Comparison of ENCODE assay signal across 4 worm cellular contexts in genomic region chrV:18821569-18821968, ce11.
TF ChIP-seq lines count a peak whose summit lies in the region.

No protein-coding gene starts in this region.

TF ChIP-seq in whole organism, L1 larva, 84 proteins besides CTCF, POLR2A, EP300 and RAD21:
- no peak for TF ChIP-seq rnt-1 (tag; optimal IDR thresholded peaks at IDR 0.05; lab: Kevin White, UChicago)
- TF ChIP-seq nhr-85 (tag; lab: Kevin White, UChicago), result peak; percentile 32
- TF ChIP-seq mab-9 (GFP tag; IDR thresholded peaks at IDR 0.05; lab: Robert Waterston, UW), result no peak
- TF ChIP-seq C34B4.2 (tag; optimal IDR thresholded peaks at IDR 0.05; lab: Kevin White, UChicago), result no peak
- TF ChIP-seq efl-1 (optimal IDR thresholded peaks at IDR 0.05; lab: Kevin White, UChicago), result no peak
- TF ChIP-seq efl-1 (GFP tag; optimal IDR thresholded peaks at IDR 0.05 in 1 of 2; lab: Kevin White, UChicago), result no peak
- TF ChIP-seq lin-14 (GFP tag; optimal IDR thresholded peaks at IDR 0.05; lab: Kevin White, UChicago), result peak; percentile 45
- no peak for TF ChIP-seq ces-1 (GFP tag; optimal IDR thresholded peaks at IDR 0.05; lab: Kevin White, UChicago)
- TF ChIP-seq xbp-1 (tag; optimal IDR thresholded peaks at IDR 0.05; lab: Kevin White, UChicago), result no peak
- no peak for TF ChIP-seq fkh-4 (tag; optimal IDR thresholded peaks at IDR 0.05; lab: Kevin White, UChicago; ENCODE audit: borderline replicate concordance)
- no peak for TF ChIP-seq ceh-88 (GFP tag; IDR thresholded peaks at IDR 0.05; lab: Robert Waterston, UW)
- no peak for TF ChIP-seq hlh-17 (GFP tag; optimal IDR thresholded peaks at IDR 0.05; lab: Kevin White, UChicago; ENCODE audit: borderline replicate concordance)
- TF ChIP-seq nhr-76 (tag; optimal IDR thresholded peaks at IDR 0.05; lab: Kevin White, UChicago), result no peak
- TF ChIP-seq sox-4 (tag; optimal IDR thresholded peaks at IDR 0.05; lab: Kevin White, UChicago), result no peak
- TF ChIP-seq fkh-10 (GFP tag; optimal IDR thresholded peaks at IDR 0.05; lab: Kevin White, UChicago), result peak; percentile 91
TF ChIP-seq in whole organism, L1 larva: peak in this region for 3.

TF ChIP-seq in whole organism, L3 larva, 47 proteins besides CTCF, POLR2A, EP300 and RAD21:
- no peak for TF ChIP-seq mdl-1 (tag; optimal IDR thresholded peaks at IDR 0.05; lab: Kevin White, UChicago)
- no peak for TF ChIP-seq ceh-82 (tag; optimal IDR thresholded peaks at IDR 0.05; lab: Kevin White, UChicago)
- TF ChIP-seq fkh-10 (GFP tag; optimal IDR thresholded peaks at IDR 0.05; lab: Kevin White, UChicago), result peak; percentile 92

TF ChIP-seq in whole organism, L4 larva, 104 proteins besides CTCF, POLR2A, EP300 and RAD21:
- TF ChIP-seq ceh-62 (tag; optimal IDR thresholded peaks at IDR 0.05; lab: Kevin White, UChicago) (no peak), R02D3.7 (tag; optimal IDR thresholded peaks at IDR 0.05; lab: Kevin White, UChicago) (no peak), fkh-10 (GFP tag; optimal IDR thresholded peaks at IDR 0.05; lab: Kevin White, UChicago) (peak; percentile 86), Y48G9A.11 (GFP tag; IDR thresholded peaks at IDR 0.05; lab: Robert Waterston, UW) (no peak), ceh-82 (tag; optimal IDR thresholded peaks at IDR 0.05; lab: Kevin White, UChicago) (no peak), dmd-8 (GFP tag; IDR thresholded peaks at IDR 0.05; lab: Robert Waterston, UW) (no peak), dmd-6 (GFP tag; IDR thresholded peaks at IDR 0.05; lab: Robert Waterston, UW) (no peak), dpl-1 (GFP tag; optimal IDR thresholded peaks at IDR 0.05; lab: Kevin White, UChicago) (no peak)

TF ChIP-seq in whole organism, late embryonic, 69 proteins besides CTCF, POLR2A, EP300 and RAD21:
- TF ChIP-seq unc-42 (tag; optimal IDR thresholded peaks at IDR 0.05; lab: Kevin White, UChicago), result peak; percentile 46
- TF ChIP-seq ceh-48 (tag; optimal IDR thresholded peaks at IDR 0.05; lab: Kevin White, UChicago), result no peak
- no peak for TF ChIP-seq pha-2 (tag; optimal IDR thresholded peaks at IDR 0.05; lab: Kevin White, UChicago)

Comparison
In these comparisons a context has a peak if more than half of its experiments do, and no peak if none do; other contexts are left out.
1. Of the 29 proteins assayed by ChIP-seq in both whole organism, L4 larva and whole organism, L1 larva: peak only in whole organism, L4 larva: none; only in whole organism, L1 larva: none; in both: fkh-10; in neither: 28.